Worm (Caenorhabditis elegans) whole organism, L4 larva: ENCODE results near the gene lmtr-3.

Experiments
- D1046.2 ChIP-seq: fragments of 200-800 bp; sonication (Bioruptor generic); IDR thresholded peaks from 2 replicates; pipeline ENCODE4 v1.3.6; 2022; ENCODE audit warnings: missing genetic modification characterization, missing compliant biosample characterization
- F10B5.3 ChIP-seq: sonication (generic microtip); optimal IDR thresholded peaks from 2 replicates; lab custom pipeline; 2016; ENCODE audit warnings: mild to moderate bottlenecking, missing genetic modification characterization, missing compliant biosample characterization
- F44E2.7 ChIP-seq: fragments of 200-800 bp; sonication (Bioruptor generic); IDR thresholded peaks from 2 replicates; pipeline ENCODE4 v2.1.2; 2022; ENCODE audit warnings: missing genetic modification characterization, missing compliant biosample characterization
- F49E8.2 ChIP-seq: sonication (generic microtip); optimal IDR thresholded peaks from 2 replicates; lab custom pipeline; 2016; ENCODE audit warnings: missing compliant biosample characterization, mild to moderate bottlenecking, missing genetic modification characterization, borderline replicate concordance
- R02D3.7 ChIP-seq: fragments of 150-350 bp; sonication (generic microtip); optimal IDR thresholded peaks from 3 replicates; lab custom pipeline; 2014; ENCODE audit warnings: missing biosample characterization, missing genetic modification characterization
- Y48G9A.11 ChIP-seq: fragments of 200-800 bp; sonication (Bioruptor generic); IDR thresholded peaks from 2 replicates; pipeline ENCODE4 v1.3.6; 2022; ENCODE audit warnings: missing genetic modification reagents, missing genetic modification characterization, missing compliant biosample characterization
- Y75B8A.6 ChIP-seq: fragments of 200-800 bp; sonication (Bioruptor generic); IDR thresholded peaks from 2 replicates; pipeline ENCODE4 v1.3.6; 2022; ENCODE audit warnings: missing genetic modification reagents, missing genetic modification characterization, missing compliant biosample characterization
- ZK546.5 ChIP-seq, 2 experiments: sonication (generic microtip); optimal IDR thresholded peaks; 2 replicates each; lab custom pipeline; 2017; ENCODE audit warnings: missing biosample characterization in 2 of 2, missing genetic modification characterization in 2 of 2
- aha-1 ChIP-seq: fragments of 150-350 bp; peaks from one replicate; lab custom pipeline; 2014; ENCODE audit warnings: missing biosample characterization, missing genetic modification characterization
- arid-1 ChIP-seq: fragments of 200-800 bp; sonication (Bioruptor generic); conservative IDR thresholded peaks from 2 replicates; pipeline ENCODE4 v1.3.6; 2022; ENCODE audit warnings: missing genetic modification reagents, missing genetic modification characterization, missing compliant biosample characterization
- ceh-20 ChIP-seq: fragments of 200-800 bp; sonication (Bioruptor generic); IDR thresholded peaks from 2 replicates; pipeline ENCODE4 v1.3.6; 2022; ENCODE audit warnings: missing genetic modification reagents, missing genetic modification characterization, missing compliant biosample characterization
- ceh-62 ChIP-seq: sonication (generic microtip); optimal IDR thresholded peaks from 2 replicates; lab custom pipeline; 2017; ENCODE audit warnings: missing biosample characterization, missing genetic modification characterization
- cey-2 ChIP-seq: sonication (generic microtip); optimal IDR thresholded peaks from 3 replicates; lab custom pipeline; 2017; ENCODE audit warnings: missing genetic modification characterization, mild to moderate bottlenecking, missing compliant biosample characterization, antibody characterized with exemption, borderline replicate concordance; ENCODE audit not compliant: insufficient read depth
- daf-19 ChIP-seq: fragments of 200-800 bp; sonication (Bioruptor generic); conservative IDR thresholded peaks from 2 replicates; pipeline ENCODE4 v1.3.6; 2022; ENCODE audit warnings: missing genetic modification characterization, missing compliant biosample characterization
- dmd-6 ChIP-seq: fragments of 200-800 bp; sonication (Bioruptor generic); IDR thresholded peaks from 2 replicates; pipeline ENCODE4 v1.3.6; 2022; ENCODE audit warnings: missing genetic modification reagents, missing genetic modification characterization, missing compliant biosample characterization
- dpl-1 ChIP-seq: fragments of 150-350 bp; optimal IDR thresholded peaks from 2 replicates; lab custom pipeline; 2014; ENCODE audit warnings: missing biosample characterization, missing genetic modification reagents, missing genetic modification characterization
- dve-1 ChIP-seq: sonication (generic microtip); optimal IDR thresholded peaks from 2 replicates; lab custom pipeline; 2017; ENCODE audit warnings: antibody characterized with exemption, mild to moderate bottlenecking, missing genetic modification characterization, missing compliant biosample characterization; ENCODE audit not compliant: insufficient read depth
- egl-43 ChIP-seq: fragments of 200-800 bp; sonication (Bioruptor generic); IDR thresholded peaks from 2 replicates; pipeline ENCODE4 v1.3.6; 2022; ENCODE audit warnings: missing genetic modification reagents, missing genetic modification characterization, missing compliant biosample characterization
- fos-1 ChIP-seq: fragments of 150-350 bp; optimal IDR thresholded peaks from 2 replicates; lab custom pipeline; 2014; ENCODE audit warnings: missing biosample characterization, missing genetic modification characterization
- mdt-29 ChIP-seq: fragments of 200-800 bp; sonication (Bioruptor generic); IDR thresholded peaks from 2 replicates; pipeline ENCODE4 v1.3.6; 2022; ENCODE audit warnings: missing genetic modification reagents, missing genetic modification characterization, missing compliant biosample characterization
- mxl-2 ChIP-seq: fragments of 200-800 bp; sonication (Bioruptor generic); conservative IDR thresholded peaks from 2 replicates; pipeline ENCODE4 v1.3.6; 2022; ENCODE audit warnings: missing genetic modification reagents, missing genetic modification characterization, missing compliant biosample characterization
- nhr-28 ChIP-seq: fragments of 150-350 bp; optimal IDR thresholded peaks from 2 replicates; lab custom pipeline; 2014; ENCODE audit warnings: missing biosample characterization, missing genetic modification characterization
- nhr-76 ChIP-seq: fragments of 150-350 bp; optimal IDR thresholded peaks from 2 replicates; lab custom pipeline; 2014; ENCODE audit warnings: missing biosample characterization, missing genetic modification characterization
- saeg-2 ChIP-seq: fragments of 200-800 bp; sonication (Bioruptor generic); IDR thresholded peaks from 2 replicates; pipeline ENCODE4 v1.3.6; 2022; ENCODE audit warnings: missing genetic modification reagents, missing genetic modification characterization, missing compliant biosample characterization
- set-16 ChIP-seq: fragments of 200-800 bp; sonication (Bioruptor generic); IDR thresholded peaks from 2 replicates; pipeline ENCODE4 v1.3.6; 2022; ENCODE audit warnings: missing genetic modification reagents, missing genetic modification characterization, missing compliant biosample characterization
- spr-3 ChIP-seq: fragments of 200-800 bp; sonication (Bioruptor generic); optimal IDR thresholded peaks from 2 replicates; lab custom pipeline; 2018; ENCODE audit warnings: mild to moderate bottlenecking, missing genetic modification characterization, missing compliant biosample characterization
- tag-97 ChIP-seq: fragments of 200-800 bp; sonication (Bioruptor generic); IDR thresholded peaks from 2 replicates; pipeline ENCODE4 v1.3.6; 2022; ENCODE audit warnings: missing genetic modification characterization, missing compliant biosample characterization
- tra-1 ChIP-seq: fragments of 200-800 bp; sonication (Bioruptor generic); IDR thresholded peaks from 2 replicates; pipeline ENCODE4 v1.3.6; 2022; ENCODE audit warnings: missing genetic modification reagents, missing genetic modification characterization, missing compliant biosample characterization
- unc-39 ChIP-seq: sonication (generic microtip); optimal IDR thresholded peaks from 2 replicates; lab custom pipeline; 2017; ENCODE audit warnings: missing biosample characterization, missing genetic modification characterization
- unc-62 ChIP-seq, 3 experiments: fragments of 150-350 bp in 1 of 3; sonication (generic microtip); optimal IDR thresholded peaks in 2 of 3; peaks in 1 of 3; 1 replicate in 1 of 3; 2 replicates in 2 of 3; lab custom pipeline; 2014 to 2017; ENCODE audit warnings: missing biosample characterization in 3 of 3, missing genetic modification characterization in 3 of 3, missing genetic modification reagents in 3 of 3, missing genotype in 1 of 3
- vab-7 ChIP-seq: fragments of 200-800 bp; sonication (Bioruptor generic); IDR thresholded peaks from 2 replicates; pipeline ENCODE4 v1.3.6; 2022; ENCODE audit warnings: missing genetic modification reagents, missing genetic modification characterization, missing compliant biosample characterization
- zfp-2 ChIP-seq: sonication (generic microtip); optimal IDR thresholded peaks from 2 replicates; lab custom pipeline; 2016; ENCODE audit warnings: mild to moderate bottlenecking, missing genetic modification characterization, missing compliant biosample characterization
- zfp-3 ChIP-seq: fragments of 200-800 bp; sonication (Bioruptor generic); conservative IDR thresholded peaks from 2 replicates; pipeline ENCODE4 v1.3.6; 2022; ENCODE audit warnings: missing genetic modification reagents, missing genetic modification characterization, missing compliant biosample characterization
- zip-2 ChIP-seq: fragments of 150-350 bp; optimal IDR thresholded peaks from 2 replicates; lab custom pipeline; 2014; ENCODE audit warnings: missing biosample characterization, missing genetic modification characterization
- ztf-7 ChIP-seq: fragments of 150-350 bp; optimal IDR thresholded peaks from 2 replicates; lab custom pipeline; 2014; ENCODE audit warnings: missing biosample characterization, missing genetic modification characterization

Gene lmtr-3

DNA sequence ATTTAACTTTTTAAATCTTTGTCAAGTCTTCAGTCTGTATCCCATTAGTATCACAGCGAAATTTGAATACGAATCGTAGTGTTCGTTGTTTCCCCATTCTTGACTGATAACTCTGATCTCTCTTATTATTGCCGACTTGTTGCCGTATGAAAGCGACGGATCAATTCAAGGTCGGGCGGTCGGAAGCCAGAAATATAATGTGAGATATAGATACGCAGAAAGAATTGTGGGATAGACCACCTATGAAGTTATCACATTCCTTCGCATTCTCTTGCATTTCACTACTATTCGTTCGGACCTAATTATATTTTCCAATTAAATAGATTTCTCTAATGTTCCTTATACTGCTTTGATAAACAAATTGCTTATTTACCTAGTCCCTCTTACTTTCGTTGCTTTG, 25.0 kb downstream of the lmtr-3 start:
- TF ChIP-seq mdt-29 (GFP tag; lab: Robert Waterston, UW): no peak
- peak; percentile 35 for TF ChIP-seq nhr-28

DNA sequence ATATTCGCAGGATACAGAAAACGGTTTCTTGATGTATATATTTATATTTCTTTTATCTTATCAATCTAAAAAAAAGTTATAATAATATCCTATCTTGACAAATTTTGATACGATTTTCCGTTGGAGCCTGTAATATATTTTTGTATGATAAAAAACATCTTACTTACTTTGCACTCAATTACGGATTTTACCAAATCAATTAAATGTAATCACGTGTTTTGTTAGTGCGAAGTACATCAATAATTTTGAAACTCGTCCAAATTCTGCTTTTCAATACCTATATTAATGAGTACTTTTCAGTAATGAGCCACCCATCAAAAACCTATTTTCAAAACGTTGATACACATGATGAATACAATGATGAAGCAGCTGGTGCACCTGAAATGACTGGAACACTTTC, 25.4 kb downstream of the lmtr-3 start, which contains the start of gene T19C4.1:
TSS of gene T19C4.1 (plus strand) at position 301 of the 400 bp plus-strand sequence.
- TF ChIP-seq R02D3.7 (tag; lab: Kevin White, UChicago): no peak
- no peak for TF ChIP-seq ceh-62
- TF ChIP-seq dmd-6 (GFP tag; lab: Robert Waterston, UW): no peak
- no peak for TF ChIP-seq Y48G9A.11 (GFP tag; lab: Robert Waterston, UW)
- no peak for TF ChIP-seq Y75B8A.6 (GFP tag; lab: Robert Waterston, UW)
- TF ChIP-seq ztf-7 (tag; lab: Kevin White, UChicago): no peak
- no peak for TF ChIP-seq daf-19 (GFP tag; lab: Robert Waterston, UW)
- TF ChIP-seq F44E2.7: no peak
- no peak for TF ChIP-seq zip-2 (tag; lab: Kevin White, UChicago)
- no peak for TF ChIP-seq zfp-3
- TF ChIP-seq tag-97 (GFP tag; lab: Robert Waterston, UW): no peak
- TF ChIP-seq F49E8.2 (tag; lab: Kevin White, UChicago): no peak
- no peak for TF ChIP-seq dpl-1 (GFP tag; lab: Kevin White, UChicago)
- no peak for TF ChIP-seq vab-7 (GFP tag; lab: Robert Waterston, UW)
- TF ChIP-seq aha-1 (tag; lab: Kevin White, UChicago): no peak
- no peak for TF ChIP-seq saeg-2

- no peak for TF ChIP-seq ceh-20 (GFP tag; lab: Robert Waterston, UW)
- no peak for TF ChIP-seq set-16 (GFP tag; lab: Robert Waterston, UW)
- TF ChIP-seq nhr-76: no peak
These were observed 28.3 kb downstream of the lmtr-3 start, which contains the start of gene srg-39 for ce11 chrV:11152333-11152732. srg-39 (minus strand) TSS chrV:11152433.

ce11 chrV:11155553-11155952, 31.6 kb downstream of the lmtr-3 start, which contains the start of gene srg-38:
srg-38 (minus strand) TSS chrV:11155653.
- no peak for TF ChIP-seq spr-3
- TF ChIP-seq F49E8.2 (tag; lab: Kevin White, UChicago): no peak
- no peak for TF ChIP-seq nhr-28
- no peak for TF ChIP-seq R02D3.7 (tag; lab: Kevin White, UChicago)
- no peak for TF ChIP-seq zfp-2
- TF ChIP-seq unc-62 (GFP tag; optimal IDR thresholded peaks at IDR 0.05 in 1 of 2; lab: Kevin White, UChicago): no peak
- no peak for TF ChIP-seq unc-62 (tag; optimal IDR thresholded peaks at IDR 0.05; lab: Kevin White, UChicago)
- TF ChIP-seq arid-1 (GFP tag; lab: Robert Waterston, UW): no peak
- no peak for TF ChIP-seq egl-43 (GFP tag; lab: Robert Waterston, UW)
- TF ChIP-seq set-16 (GFP tag; lab: Robert Waterston, UW): no peak
- no peak for TF ChIP-seq fos-1 (tag; lab: Kevin White, UChicago)

- no peak for TF ChIP-seq saeg-2
- no peak for TF ChIP-seq D1046.2
- no peak for TF ChIP-seq mdt-29 (GFP tag; lab: Robert Waterston, UW)
- TF ChIP-seq vab-7 (GFP tag; lab: Robert Waterston, UW): no peak
- no peak for TF ChIP-seq cey-2
- TF ChIP-seq nhr-28: no peak
- no peak for TF ChIP-seq tra-1
- TF ChIP-seq F10B5.3 (tag; lab: Kevin White, UChicago): no peak
- no peak for TF ChIP-seq ZK546.5 (tag; optimal IDR thresholded peaks at IDR 0.05; lab: Kevin White, UChicago)
- TF ChIP-seq unc-39: no peak
- TF ChIP-seq mxl-2 (GFP tag; lab: Robert Waterston, UW): no peak
- TF ChIP-seq dve-1 (tag; lab: Kevin White, UChicago): no peak
- TF ChIP-seq, all 104 proteins: peak for 0
These were observed 32.6 kb downstream of the lmtr-3 start for ce11 chrV:11156589-11156988.
